3 fruit fly cellular contexts compared by ENCODE assay signal in the genomic region with DNA sequence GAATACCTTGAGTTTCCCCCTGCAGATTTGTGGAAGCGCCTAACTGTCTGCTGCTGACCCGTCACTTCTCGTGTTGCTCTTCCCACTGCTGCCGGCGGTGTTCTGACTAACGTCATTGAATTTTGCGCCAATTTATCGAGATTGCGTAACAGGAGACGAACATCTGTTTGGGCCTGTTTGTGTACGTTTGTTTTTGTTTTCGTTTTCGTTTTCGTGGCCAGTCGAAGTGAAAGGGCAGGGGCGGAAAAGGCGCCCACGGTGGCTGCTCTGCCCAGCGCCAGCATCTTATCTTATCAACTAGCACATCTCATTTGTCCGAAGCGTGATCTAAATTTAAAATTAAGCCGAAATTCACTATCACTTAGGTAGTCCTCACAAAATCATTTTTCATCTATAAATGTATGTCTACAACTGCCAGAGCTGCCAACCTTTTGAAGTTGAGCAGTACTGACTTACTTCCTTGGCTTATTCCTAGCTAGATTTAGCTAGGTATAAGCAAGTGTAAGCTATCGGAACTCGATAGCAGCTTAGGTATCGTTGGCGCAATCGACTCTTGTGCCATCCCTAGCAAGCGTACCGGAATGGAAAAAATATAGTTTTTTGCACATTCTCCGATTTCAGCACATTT.
A peak's percentile ranks its signal among the peaks of the same experiment; 100 is the strongest.
TF ChIP-seq lines count a peak whose summit lies in the region.

Ctr9 (plus strand) TSS at position 220 of the 628 bp plus-strand sequence.
Nt5a (minus strand) TSS at position 414 of the 628 bp plus-strand sequence.

TF ChIP-seq in whole organism, adult, 20 proteins besides CTCF, POLR2A, EP300 and RAD21 (continued from another document):
- peak; percentile 81 for TF ChIP-seq cic (GFP tag; optimal IDR thresholded peaks at IDR 0.05; lab: Kevin White, UChicago)
- TF ChIP-seq Clk (GFP tag; optimal IDR thresholded peaks at IDR 0.05; lab: Kevin White, UChicago) = no peak
- TF ChIP-seq Hr96 (GFP tag; optimal IDR thresholded peaks at IDR 0.05; lab: Kevin White, UChicago) = no peak
- TF ChIP-seq ovo (GFP tag; optimal IDR thresholded peaks at IDR 0.05; lab: Kevin White, UChicago) = peak; percentile 22
TF ChIP-seq in whole organism, adult: peak in this region for 14.

TF ChIP-seq in whole organism, embryonic, 481 proteins besides CTCF, POLR2A, EP300 and RAD21 (continued from another document and continues in another):
- TF ChIP-seq CG16815 (GFP tag; optimal IDR thresholded peaks at IDR 0.05; lab: Kevin White, UChicago) (no peak), CG43689 (GFP tag; IDR thresholded peaks at IDR 0.05; lab: Robert Waterston, UW) (no peak), CG7745 (tag; optimal IDR thresholded peaks at IDR 0.05; lab: Kevin White, UChicago) (no peak), ci (GFP tag; IDR thresholded peaks at IDR 0.05; lab: Robert Waterston, UW) (peak; percentile 67; the same call in 2 of the 3 replicates), tna (GFP tag; IDR thresholded peaks at IDR 0.05; lab: Robert Waterston, UW; ENCODE audit: partially characterized antibody) (peak; percentile 63), CG1602 (GFP tag; optimal IDR thresholded peaks at IDR 0.05; lab: Kevin White, UChicago) (no peak), mirr (GFP tag; optimal IDR thresholded peaks at IDR 0.05; lab: Kevin White, UChicago) (peak; percentile 64), bbx (GFP tag; IDR thresholded peaks at IDR 0.05; lab: Robert Waterston, UW; ENCODE audit: partially characterized antibody) (peak; percentile 81), CG9437 (GFP tag; optimal IDR thresholded peaks at IDR 0.05; lab: Kevin White, UChicago) (no peak), bowl (GFP tag; IDR thresholded peaks at IDR 0.05; lab: Robert Waterston, UW) (no peak), Doc2 (GFP tag; IDR thresholded peaks at IDR 0.05; lab: Robert Waterston, UW) (no peak), Meics (GFP tag; optimal IDR thresholded peaks at IDR 0.05; lab: Kevin White, UChicago) (peak; percentile 45), z (GFP tag; IDR thresholded peaks at IDR 0.05; lab: Robert Waterston, UW) (no peak), CG2199 (GFP tag; IDR thresholded peaks at IDR 0.05; lab: Robert Waterston, UW) (no peak), gce (GFP tag; IDR thresholded peaks at IDR 0.05; lab: Robert Waterston, UW) (no peak), Mad (GFP tag; optimal IDR thresholded peaks at IDR 0.05; lab: Kevin White, UChicago) (peak; percentile 38), CG12942 (GFP tag; optimal IDR thresholded peaks at IDR 0.05; lab: Kevin White, UChicago) (peak; percentile 14), HmgZ (tag; optimal IDR thresholded peaks at IDR 0.05; lab: Kevin White, UChicago) (peak; percentile 88), cad (GFP tag; optimal IDR thresholded peaks at IDR 0.05; lab: Kevin White, UChicago) (no peak), row (GFP tag; IDR thresholded peaks at IDR 0.05; lab: Robert Waterston, UW) (peak; percentile 85), Usf (GFP tag; optimal IDR thresholded peaks at IDR 0.05; lab: Kevin White, UChicago) (no peak), CG11093 (GFP tag; IDR thresholded peaks at IDR 0.05; lab: Robert Waterston, UW) (no peak), CG7271 (tag; optimal IDR thresholded peaks at IDR 0.05; lab: Kevin White, UChicago) (no peak), fu2 (GFP tag; optimal IDR thresholded peaks at IDR 0.05; lab: Kevin White, UChicago) (peak; percentile 60), CG12219 (GFP tag; optimal IDR thresholded peaks at IDR 0.05; lab: Kevin White, UChicago) (no peak), Lpt (GFP tag; optimal IDR thresholded peaks at IDR 0.05; lab: Kevin White, UChicago) (no peak), CkIIα-i1 (GFP tag; IDR thresholded peaks at IDR 0.05; lab: Robert Waterston, UW) (no peak), run (tag; optimal IDR thresholded peaks at IDR 0.05; lab: Kevin White, UChicago) (no peak), crol (GFP tag; IDR thresholded peaks at IDR 0.05; lab: Robert Waterston, UW) (no peak), CG5953 (GFP tag; IDR thresholded peaks at IDR 0.05; lab: Robert Waterston, UW) (no peak), sens (GFP tag; lab: Kevin White, UChicago) (peak; percentile 93), tin (GFP tag; optimal IDR thresholded peaks at IDR 0.05; lab: Kevin White, UChicago) (peak; percentile 54), Stat92E (GFP tag; optimal IDR thresholded peaks at IDR 0.05; lab: Kevin White, UChicago) (peak in 1 of 3 experiments; percentile 29), pum (GFP tag; optimal IDR thresholded peaks at IDR 0.05; lab: Kevin White, UChicago) (no peak), GATAe (GFP tag; conservative IDR thresholded peaks at IDR 0.05; lab: Robert Waterston, UW) (no peak), CG1233 (GFP tag; optimal IDR thresholded peaks at IDR 0.05; lab: Kevin White, UChicago) (no peak), kni (GFP tag; optimal IDR thresholded peaks at IDR 0.05; lab: Kevin White, UChicago) (peak; percentile 79), Ets65A (GFP tag; lab: Kevin White, UChicago) (peak; percentile 90), B-H2 (GFP tag; optimal IDR thresholded peaks at IDR 0.05; lab: Kevin White, UChicago) (peak; percentile 87), Sry-β (GFP tag; optimal IDR thresholded peaks at IDR 0.05; lab: Kevin White, UChicago) (peak; percentile 96), MBD-R2 (GFP tag; IDR thresholded peaks at IDR 0.05; lab: Robert Waterston, UW) (peak; percentile 97), CG10654 (GFP tag; optimal IDR thresholded peaks at IDR 0.05; lab: Kevin White, UChicago) (peak; percentile 33), Hr78 (GFP tag; optimal IDR thresholded peaks at IDR 0.05; lab: Kevin White, UChicago) (peak in 1 of 2 experiments; percentile 42), Dfd (GFP tag; optimal IDR thresholded peaks at IDR 0.05; lab: Kevin White, UChicago) (no peak), dpn (GFP tag; optimal IDR thresholded peaks at IDR 0.05; lab: Kevin White, UChicago) (peak; percentile 55 to 72), Sox102F (GFP tag; optimal IDR thresholded peaks at IDR 0.05; lab: Kevin White, UChicago) (no peak), Sry-δ (GFP tag; optimal IDR thresholded peaks at IDR 0.05; lab: Kevin White, UChicago) (peak; percentile 95), CG15696 (tag; optimal IDR thresholded peaks at IDR 0.05; lab: Kevin White, UChicago) (no peak), trem (tag; optimal IDR thresholded peaks at IDR 0.05; lab: Kevin White, UChicago) (peak; percentile 99), PHDP (tag; optimal IDR thresholded peaks at IDR 0.05; lab: Kevin White, UChicago) (peak; percentile 29), HLH54F (GFP tag; optimal IDR thresholded peaks at IDR 0.05; lab: Kevin White, UChicago) (peak; percentile 65), croc (GFP tag; conservative IDR thresholded peaks at IDR 0.05; lab: Robert Waterston, UW) (no peak), CG11723 (GFP tag; optimal IDR thresholded peaks at IDR 0.05; lab: Kevin White, UChicago) (no peak), CG4328 (GFP tag; optimal IDR thresholded peaks at IDR 0.05; lab: Kevin White, UChicago) (no peak), lbe (GFP tag; optimal IDR thresholded peaks at IDR 0.05; lab: Kevin White, UChicago) (no peak), zfh1 (GFP tag; IDR thresholded peaks at IDR 0.05; lab: Robert Waterston, UW) (0 out of 3 replicates have a peak, but pooled peaks have one; percentile 36), CG4360 (GFP tag; IDR thresholded peaks at IDR 0.05; lab: Robert Waterston, UW) (0 out of 2 replicates have a peak, but pooled peaks have one; percentile 36), YL-1 (GFP tag; optimal IDR thresholded peaks at IDR 0.05; lab: Kevin White, UChicago) (peak; percentile 91), CG4730 (GFP tag; IDR thresholded peaks at IDR 0.05; lab: Robert Waterston, UW) (no peak), CG17186 (GFP tag; optimal IDR thresholded peaks at IDR 0.05; lab: Kevin White, UChicago) (peak; percentile 37)

TF ChIP-seq in whole organism, prepupa, 60 proteins besides CTCF, POLR2A, EP300 and RAD21 (continued from another document):
- TF ChIP-seq Sox102F (GFP tag; optimal IDR thresholded peaks at IDR 0.05; lab: Kevin White, UChicago) (no peak), net (GFP tag; optimal IDR thresholded peaks at IDR 0.05; lab: Kevin White, UChicago) (no peak), Hr38 (GFP tag; optimal IDR thresholded peaks at IDR 0.05; lab: Kevin White, UChicago) (no peak), salr (GFP tag; optimal IDR thresholded peaks at IDR 0.05; lab: Kevin White, UChicago) (no peak), CG1621 (tag; optimal IDR thresholded peaks at IDR 0.05; lab: Kevin White, UChicago) (no peak), CG6276 (GFP tag; optimal IDR thresholded peaks at IDR 0.05; lab: Kevin White, UChicago) (no peak), Eip78C (GFP tag; lab: Kevin White, UChicago) (no peak), CG4318 (GFP tag; optimal IDR thresholded peaks at IDR 0.05; lab: Kevin White, UChicago) (no peak), CG10669 (GFP tag; optimal IDR thresholded peaks at IDR 0.05; lab: Kevin White, UChicago) (no peak), CG11294 (GFP tag; IDR thresholded peaks at IDR 0.05; lab: Robert Waterston, UW) (no peak), OdsH (GFP tag; optimal IDR thresholded peaks at IDR 0.05; lab: Kevin White, UChicago) (no peak), CG31627 (GFP tag; optimal IDR thresholded peaks at IDR 0.05; lab: Kevin White, UChicago) (peak; percentile 50), CG6854 (GFP tag; optimal IDR thresholded peaks at IDR 0.05; lab: Kevin White, UChicago) (no peak), CG6792 (GFP tag; optimal IDR thresholded peaks at IDR 0.05; lab: Kevin White, UChicago) (no peak), Ets96B (tag; optimal IDR thresholded peaks at IDR 0.05; lab: Kevin White, UChicago) (no peak), acj6 (GFP tag; optimal IDR thresholded peaks at IDR 0.05; lab: Kevin White, UChicago) (no peak), lz (GFP tag; optimal IDR thresholded peaks at IDR 0.05; lab: Kevin White, UChicago) (no peak), achi (GFP tag; optimal IDR thresholded peaks at IDR 0.05; lab: Kevin White, UChicago) (no peak), CG7368 (GFP tag; optimal IDR thresholded peaks at IDR 0.05; lab: Kevin White, UChicago) (no peak), CG10631 (GFP tag; optimal IDR thresholded peaks at IDR 0.05; lab: Kevin White, UChicago) (no peak), Sox15 (GFP tag; optimal IDR thresholded peaks at IDR 0.05; lab: Kevin White, UChicago) (no peak), Gug (GFP tag; IDR thresholded peaks at IDR 0.05; lab: Robert Waterston, UW) (no peak), Sox14 (GFP tag; optimal IDR thresholded peaks at IDR 0.05; lab: Kevin White, UChicago) (no peak)
